Worm (Caenorhabditis elegans) whole organism, mixed stage, embryonic: Measurements from ENCODE around the gene K07C5.13.

Experiments used
- bed-3 ChIP-seq: fragments of 200-800 bp; sonication (Bioruptor generic); optimal IDR thresholded peaks from 3 replicates; lab custom pipeline; 2018; ENCODE audit warnings: mild to moderate bottlenecking, missing genetic modification characterization, moderate library complexity, missing compliant biosample characterization
- blmp-1 ChIP-seq: fragments of 150-350 bp; optimal IDR thresholded peaks from 2 replicates; lab custom pipeline; 2014; ENCODE audit warnings: missing biosample characterization, missing genetic modification characterization
- ceh-39 ChIP-seq: fragments of 150-350 bp; optimal IDR thresholded peaks from 2 replicates; lab custom pipeline; 2014; ENCODE audit warnings: missing biosample characterization, missing genetic modification characterization
- ceh-43 ChIP-seq: fragments of 200-800 bp; sonication (Bioruptor generic); optimal IDR thresholded peaks from 2 replicates; lab custom pipeline; 2018; ENCODE audit warnings: mild to moderate bottlenecking, missing genetic modification characterization, moderate library complexity, missing compliant biosample characterization
- ceh-83 ChIP-seq: fragments of 200-800 bp; sonication (Bioruptor generic); optimal IDR thresholded peaks from 2 replicates; lab custom pipeline; 2018; ENCODE audit warnings: mild to moderate bottlenecking, missing genetic modification characterization, missing compliant biosample characterization
- ces-1 ChIP-seq: fragments of 150-350 bp; optimal IDR thresholded peaks from 2 replicates; lab custom pipeline; 2014; ENCODE audit warnings: missing biosample characterization, missing genetic modification reagents, missing genetic modification characterization
- cnd-1 ChIP-seq: fragments of 200-800 bp; sonication (Bioruptor generic); optimal IDR thresholded peaks from 2 replicates; lab custom pipeline; 2018; ENCODE audit warnings: mild to moderate bottlenecking, missing genetic modification characterization, missing compliant biosample characterization
- drap-1 ChIP-seq: fragments of 200-800 bp; sonication (Bioruptor generic); optimal IDR thresholded peaks from 3 replicates; lab custom pipeline; 2018; ENCODE audit warnings: mild to moderate bottlenecking, missing genetic modification characterization, missing compliant biosample characterization
- elt-1 ChIP-seq: sonication (generic microtip); optimal IDR thresholded peaks from 2 replicates; lab custom pipeline; 2017; ENCODE audit warnings: missing genetic modification characterization, mild to moderate bottlenecking, missing compliant biosample characterization, antibody characterized with exemption, moderate library complexity, borderline replicate concordance; ENCODE audit not compliant: insufficient read depth
- elt-3 ChIP-seq: fragments of 150-350 bp; optimal IDR thresholded peaks from 2 replicates; lab custom pipeline; 2014; ENCODE audit warnings: missing biosample characterization, missing genetic modification characterization
- flh-1 ChIP-seq: fragments of 200-800 bp; sonication (Bioruptor generic); optimal IDR thresholded peaks from 2 replicates; lab custom pipeline; 2018; ENCODE audit warnings: mild to moderate bottlenecking, missing genetic modification characterization, moderate library complexity, missing compliant biosample characterization
- ham-2 ChIP-seq: fragments of 200-800 bp; sonication (Bioruptor generic); optimal IDR thresholded peaks from 2 replicates; lab custom pipeline; 2018; ENCODE audit warnings: mild to moderate bottlenecking, missing genetic modification characterization, missing compliant biosample characterization
- lin-13 ChIP-seq: fragments of 150-350 bp; optimal IDR thresholded peaks from 2 replicates; lab custom pipeline; 2014; ENCODE audit warnings: missing biosample characterization, missing genetic modification characterization
- lin-32 ChIP-seq: fragments of 200-800 bp; sonication (Bioruptor generic); optimal IDR thresholded peaks from 2 replicates; lab custom pipeline; 2018; ENCODE audit warnings: mild to moderate bottlenecking, missing genetic modification characterization, missing compliant biosample characterization
- lsy-2 ChIP-seq: fragments of 150-350 bp; optimal IDR thresholded peaks from 2 replicates; lab custom pipeline; 2014; ENCODE audit warnings: missing biosample characterization, missing genetic modification characterization
- mab-5 ChIP-seq: fragments of 150-350 bp; optimal IDR thresholded peaks from 2 replicates; lab custom pipeline; 2014; ENCODE audit warnings: missing biosample characterization, missing genetic modification characterization
- mep-1 ChIP-seq: fragments of 150-350 bp; optimal IDR thresholded peaks from 2 replicates; lab custom pipeline; 2017; ENCODE audit warnings: missing biosample characterization, missing genetic modification reagents, missing genetic modification characterization, inconsistent platforms
- mls-2 ChIP-seq: sonication (generic microtip); optimal IDR thresholded peaks from 2 replicates; lab custom pipeline; 2016; ENCODE audit warnings: mild to moderate bottlenecking, missing genetic modification characterization, moderate library complexity, missing compliant biosample characterization
- nhr-12 ChIP-seq: fragments of 150-350 bp; optimal IDR thresholded peaks from 2 replicates; lab custom pipeline; 2014; ENCODE audit warnings: missing biosample characterization, missing genetic modification characterization
- nhr-2 ChIP-seq: fragments of 150-350 bp; optimal IDR thresholded peaks from 2 replicates; lab custom pipeline; 2014; ENCODE audit warnings: missing biosample characterization, missing genetic modification characterization
- nhr-237 ChIP-seq: fragments of 150-350 bp; optimal IDR thresholded peaks from 2 replicates; lab custom pipeline; 2014; ENCODE audit warnings: missing biosample characterization, missing genetic modification characterization
- nhr-76 ChIP-seq: sonication (generic microtip); optimal IDR thresholded peaks from 2 replicates; lab custom pipeline; 2017; ENCODE audit warnings: missing biosample characterization, missing genetic modification characterization
- pha-4 ChIP-seq: fragments of 150-350 bp; optimal IDR thresholded peaks from 2 replicates; lab custom pipeline; 2018; ENCODE audit warnings: missing biosample characterization, missing genetic modification reagents, missing genetic modification characterization
- sem-2 ChIP-seq: fragments of 200-800 bp; sonication (Bioruptor generic); optimal IDR thresholded peaks from 2 replicates; lab custom pipeline; 2018; ENCODE audit warnings: mild to moderate bottlenecking, missing genetic modification characterization, missing compliant biosample characterization
- sptf-1 ChIP-seq: sonication (generic microtip); optimal IDR thresholded peaks from 2 replicates; lab custom pipeline; 2017; ENCODE audit warnings: mild to moderate bottlenecking, missing genetic modification characterization, moderate library complexity, missing compliant biosample characterization
- unc-120 ChIP-seq: sonication (generic microtip); optimal IDR thresholded peaks from 2 replicates; lab custom pipeline; 2017; ENCODE audit warnings: missing genetic modification characterization, missing compliant biosample characterization; ENCODE audit not compliant: poor library complexity, severe bottlenecking
- unc-39 ChIP-seq: fragments of 150-350 bp; optimal IDR thresholded peaks from 2 replicates; lab custom pipeline; 2014; ENCODE audit warnings: missing biosample characterization, missing genetic modification characterization
- unc-62 ChIP-seq: fragments of 150-350 bp; optimal IDR thresholded peaks from 2 replicates; lab custom pipeline; 2014; ENCODE audit warnings: missing biosample characterization, missing genetic modification reagents, missing genetic modification characterization
- zip-8 ChIP-seq: fragments of 150-350 bp; optimal IDR thresholded peaks from 2 replicates; lab custom pipeline; 2014; ENCODE audit warnings: missing biosample characterization, missing genetic modification characterization
- ztf-11 ChIP-seq: fragments of 150-350 bp; optimal IDR thresholded peaks from 2 replicates; lab custom pipeline; 2014; ENCODE audit warnings: missing biosample characterization, missing genetic modification characterization

The K07C5.13 gene

DNA sequence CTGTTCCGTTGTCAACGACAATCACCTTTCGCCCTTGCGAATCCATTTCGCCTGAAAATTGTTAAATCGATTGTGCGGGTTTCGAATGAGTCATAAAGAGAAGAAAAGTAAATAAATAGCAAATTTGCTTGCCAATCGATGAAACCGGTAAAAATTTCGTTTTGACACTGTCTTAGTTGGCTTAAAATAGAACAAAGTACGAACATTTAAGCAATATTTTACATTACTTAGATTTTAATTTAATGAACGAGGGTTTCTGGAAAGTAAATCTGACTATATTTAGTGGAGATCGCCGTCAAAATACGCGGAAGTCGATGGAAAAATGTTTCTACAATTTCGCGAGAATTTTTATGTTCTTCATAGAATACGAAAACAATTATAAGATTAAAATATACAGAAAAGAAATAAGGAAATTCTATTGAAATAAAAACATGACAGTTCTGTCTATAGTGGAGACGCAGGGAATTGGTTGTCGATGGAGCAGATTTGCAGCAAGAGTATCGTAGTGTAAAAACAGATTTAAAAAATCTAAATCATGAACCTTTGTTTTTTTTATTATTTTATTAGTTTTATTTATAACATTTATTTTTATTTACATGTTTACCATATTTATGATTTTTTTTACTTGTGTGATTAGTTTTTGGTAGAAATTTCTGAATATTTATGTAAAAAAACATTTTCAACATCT, 3.4 kb upstream of the K07C5.13 start, which contains the start of gene arx-2:
Gene arx-2, minus strand, starts transcription at position 51 of the 688 bp plus-strand sequence.
- TF ChIP-seq ces-1 (GFP tag; lab: Kevin White, UChicago), result peak; percentile 48
- TF ChIP-seq nhr-12 (tag; lab: Kevin White, UChicago), result no peak
- TF ChIP-seq ceh-83 (GFP tag; lab: Kevin White, UChicago), result no peak
- no peak for TF ChIP-seq nhr-2 (tag; lab: Kevin White, UChicago)
- no peak for TF ChIP-seq mls-2 (tag; lab: Kevin White, UChicago)
- TF ChIP-seq nhr-237 (tag; lab: Kevin White, UChicago), result peak; percentile 38
- no peak for TF ChIP-seq nhr-76 (tag; lab: Kevin White, UChicago)
- no peak for TF ChIP-seq unc-62 (GFP tag; lab: Kevin White, UChicago)
- no peak for TF ChIP-seq sem-2
- no peak for TF ChIP-seq lin-13 (tag; lab: Kevin White, UChicago)
- TF ChIP-seq zip-8, result no peak
- peak; percentile 12 for TF ChIP-seq ceh-39
- TF ChIP-seq pha-4, result peak; percentile 15
- peak; percentile 16 for TF ChIP-seq lsy-2 (tag; lab: Kevin White, UChicago)

DNA sequence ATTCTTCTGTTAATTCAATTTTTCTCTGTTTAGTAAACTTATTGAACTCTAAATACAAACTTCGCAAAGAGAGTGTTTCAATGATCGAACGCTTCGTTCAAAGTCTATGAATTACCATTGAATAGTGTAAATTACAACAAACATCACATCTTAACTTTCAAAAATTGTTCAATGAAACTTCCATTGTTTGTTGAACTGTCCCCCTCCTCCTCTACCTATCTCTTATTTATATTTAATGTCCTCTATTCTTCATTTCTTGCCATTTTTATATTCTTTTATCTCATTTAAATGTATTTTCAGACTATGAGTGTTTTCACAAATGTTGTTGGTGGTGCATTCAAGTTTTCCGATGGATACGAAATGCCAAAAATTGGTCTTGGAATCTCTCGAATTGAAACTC, 2.7 kb upstream of the K07C5.13 start, which contains the start of gene K07C5.2:
Gene K07C5.2, plus strand, starts transcription at position 301 of the 400 bp plus-strand sequence.
- TF ChIP-seq mab-5 (tag; lab: Kevin White, UChicago) (no peak), mls-2 (tag; lab: Kevin White, UChicago) (no peak)

DNA sequence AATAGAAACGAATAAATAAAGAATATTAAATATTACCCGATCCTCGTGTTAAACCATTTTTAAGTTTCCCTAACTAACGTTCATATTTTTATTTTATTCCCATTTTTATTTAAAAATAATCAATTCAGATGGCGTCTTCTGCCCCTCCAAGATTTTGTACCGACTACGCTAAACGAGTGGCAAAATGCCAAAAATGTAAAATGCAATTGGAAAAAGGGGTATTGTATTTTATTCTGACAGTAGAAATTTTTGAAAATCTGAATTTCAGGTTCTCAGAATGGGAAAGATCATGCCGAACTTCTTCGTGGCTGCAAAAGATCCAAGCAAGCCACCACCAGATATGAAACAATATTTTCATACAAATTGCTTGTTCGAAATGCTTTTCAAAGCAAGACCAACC, 1.0 kb downstream of the K07C5.13 start, which contains the start of gene K07C5.3:
Gene K07C5.3, plus strand, starts transcription at position 129 of the 400 bp plus-strand sequence.
- TF ChIP-seq elt-1 (tag; lab: Kevin White, UChicago) (no peak), unc-62 (GFP tag; lab: Kevin White, UChicago) (no peak), unc-39 (tag; lab: Kevin White, UChicago) (no peak), nhr-12 (tag; lab: Kevin White, UChicago) (no peak), mab-5 (tag; lab: Kevin White, UChicago) (no peak), sem-2 (no peak), blmp-1 (tag; lab: Kevin White, UChicago) (no peak), drap-1 (GFP tag; lab: Kevin White, UChicago) (no peak), lin-13 (tag; lab: Kevin White, UChicago) (no peak), pha-4 (no peak), ceh-43 (GFP tag; lab: Kevin White, UChicago) (no peak), ceh-83 (GFP tag; lab: Kevin White, UChicago) (no peak), nhr-76 (tag; lab: Kevin White, UChicago) (no peak)

DNA sequence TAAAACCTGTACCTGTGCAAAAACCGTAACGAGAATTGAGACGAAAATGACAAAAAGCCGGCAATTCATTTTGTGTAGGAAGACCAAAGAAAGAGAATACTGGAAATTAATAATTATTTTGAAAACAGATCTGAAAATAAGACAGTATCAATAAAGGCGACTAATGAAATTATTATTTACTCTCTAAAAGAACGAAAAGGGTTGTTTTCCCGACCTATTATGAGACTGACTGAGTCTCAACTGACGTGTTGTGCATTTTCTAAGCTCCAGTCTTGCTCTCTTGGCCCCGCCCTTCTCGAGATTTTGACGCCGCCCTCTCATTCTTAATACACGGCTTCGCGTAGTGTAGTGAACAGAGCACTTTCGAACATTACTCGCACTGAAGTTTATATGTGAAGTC, 8.2 kb downstream of the K07C5.13 start, which contains the start of gene K07C5.9:
Gene K07C5.9, minus strand, starts transcription at position 101 of the 400 bp plus-strand sequence.
- TF ChIP-seq ces-1 (GFP tag; lab: Kevin White, UChicago) (no peak), flh-1 (GFP tag; lab: Kevin White, UChicago) (no peak), cnd-1 (tag; lab: Kevin White, UChicago) (no peak), lin-32 (GFP tag; lab: Kevin White, UChicago) (no peak), unc-120 (tag; lab: Kevin White, UChicago) (no peak), nhr-237 (tag; lab: Kevin White, UChicago) (no peak), sem-2 (no peak), drap-1 (GFP tag; lab: Kevin White, UChicago) (no peak), elt-1 (tag; lab: Kevin White, UChicago) (no peak), ceh-83 (GFP tag; lab: Kevin White, UChicago) (no peak), elt-3 (no peak), sptf-1 (tag; lab: Kevin White, UChicago) (no peak), lsy-2 (tag; lab: Kevin White, UChicago) (no peak), mep-1 (tag; lab: Kevin White, UChicago) (no peak), unc-62 (GFP tag; lab: Kevin White, UChicago) (no peak), ztf-11 (tag; lab: Kevin White, UChicago) (no peak), zip-8 (no peak), bed-3 (GFP tag; lab: Kevin White, UChicago) (no peak), ham-2 (GFP tag; lab: Kevin White, UChicago) (no peak)
- TF ChIP-seq, all 35 proteins: peak for 0
